Fruit fly (Drosophila melanogaster): Measurements from ENCODE around the gene CG14657.

CG14657 gene

dm6 chr3R:4852373-4852860 lies 31.2 kb upstream of the CG14657 start, which contains the start of gene opa:
Gene opa, plus strand, starts transcription at chr3R:4852813.
- TF ChIP-seq psq (optimal IDR thresholded peaks at IDR 0.05) (no peak), Myc (optimal IDR thresholded peaks at IDR 0.05) (no peak), Sin3A (optimal IDR thresholded peaks at IDR 0.05) (no peak), ttk (optimal IDR thresholded peaks at IDR 0.05) (no peak), insv (optimal IDR thresholded peaks at IDR 0.05) (no peak), h (optimal IDR thresholded peaks at IDR 0.05) (no peak)

dm6 chr3R:4849035-4849656 lies 27.9 kb upstream of the CG14657 start:
- TF ChIP-seq Sin3A (optimal IDR thresholded peaks at IDR 0.05) (no peak), psq (optimal IDR thresholded peaks at IDR 0.05) (no peak), Myc (optimal IDR thresholded peaks at IDR 0.05) (no peak), ttk (optimal IDR thresholded peaks at IDR 0.05) (no peak), h (optimal IDR thresholded peaks at IDR 0.05) (no peak), insv (optimal IDR thresholded peaks at IDR 0.05) (no peak)

dm6 chr3R:4847388-4847787 lies 26.2 kb upstream of the CG14657 start:
- TF ChIP-seq ttk (optimal IDR thresholded peaks at IDR 0.05) = no peak
- TF ChIP-seq h (optimal IDR thresholded peaks at IDR 0.05) = no peak
- TF ChIP-seq insv (optimal IDR thresholded peaks at IDR 0.05) = no peak
- TF ChIP-seq Sin3A (optimal IDR thresholded peaks at IDR 0.05) = no peak
- no peak for TF ChIP-seq psq (optimal IDR thresholded peaks at IDR 0.05)
- TF ChIP-seq Myc (optimal IDR thresholded peaks at IDR 0.05) = no peak

dm6 chr3R:4846787-4847186 lies 25.6 kb upstream of the CG14657 start:
- TF ChIP-seq insv (optimal IDR thresholded peaks at IDR 0.05) (no peak), Sin3A (optimal IDR thresholded peaks at IDR 0.05) (no peak), psq (optimal IDR thresholded peaks at IDR 0.05) (no peak), h (optimal IDR thresholded peaks at IDR 0.05) (no peak), Myc (optimal IDR thresholded peaks at IDR 0.05) (no peak), ttk (optimal IDR thresholded peaks at IDR 0.05) (no peak)

- no peak for TF ChIP-seq ttk (optimal IDR thresholded peaks at IDR 0.05)
Observed at dm6 chr3R:4846194-4846593, 25.0 kb upstream of the CG14657 start.

dm6 chr3R:4845353-4845752 lies 24.1 kb upstream of the CG14657 start:
- TF ChIP-seq insv (optimal IDR thresholded peaks at IDR 0.05) = no peak
- no peak for TF ChIP-seq Sin3A (optimal IDR thresholded peaks at IDR 0.05)
- TF ChIP-seq psq (optimal IDR thresholded peaks at IDR 0.05) = no peak
- no peak for TF ChIP-seq h (optimal IDR thresholded peaks at IDR 0.05)
- no peak for TF ChIP-seq Myc (optimal IDR thresholded peaks at IDR 0.05)
- no peak for TF ChIP-seq ttk (optimal IDR thresholded peaks at IDR 0.05)

- no peak for TF ChIP-seq ttk (optimal IDR thresholded peaks at IDR 0.05)
- no peak for TF ChIP-seq Myc (optimal IDR thresholded peaks at IDR 0.05)
- TF ChIP-seq insv (optimal IDR thresholded peaks at IDR 0.05) = no peak
- TF ChIP-seq h (optimal IDR thresholded peaks at IDR 0.05) = no peak
- TF ChIP-seq psq (optimal IDR thresholded peaks at IDR 0.05) = no peak
- TF ChIP-seq Sin3A (optimal IDR thresholded peaks at IDR 0.05) = no peak
Observed at dm6 chr3R:4842958-4843357, 21.7 kb upstream of the CG14657 start.

- no peak for TF ChIP-seq Myc (optimal IDR thresholded peaks at IDR 0.05)
- TF ChIP-seq psq (optimal IDR thresholded peaks at IDR 0.05) = no peak
- no peak for TF ChIP-seq ttk (optimal IDR thresholded peaks at IDR 0.05)
- TF ChIP-seq h (optimal IDR thresholded peaks at IDR 0.05) = no peak
- no peak for TF ChIP-seq Sin3A (optimal IDR thresholded peaks at IDR 0.05)
- no peak for TF ChIP-seq insv (optimal IDR thresholded peaks at IDR 0.05)
Observed at dm6 chr3R:4840757-4841156, 19.5 kb upstream of the CG14657 start.

- TF ChIP-seq insv (optimal IDR thresholded peaks at IDR 0.05) (no peak), Myc (optimal IDR thresholded peaks at IDR 0.05) (no peak), Sin3A (optimal IDR thresholded peaks at IDR 0.05) (no peak)
Observed at dm6 chr3R:4835315-4835714, 14.1 kb upstream of the CG14657 start.

- TF ChIP-seq ttk (optimal IDR thresholded peaks at IDR 0.05) = no peak
Observed at dm6 chr3R:4833636-4834035, 12.4 kb upstream of the CG14657 start.

- TF ChIP-seq insv (optimal IDR thresholded peaks at IDR 0.05) = no peak
- no peak for TF ChIP-seq ttk (optimal IDR thresholded peaks at IDR 0.05)
Observed at dm6 chr3R:4831197-4831596, 10.0 kb upstream of the CG14657 start, which contains the start of gene CG14659. Gene CG14659, minus strand, starts transcription at chr3R:4831297.

- TF ChIP-seq Sin3A (optimal IDR thresholded peaks at IDR 0.05) (no peak), insv (optimal IDR thresholded peaks at IDR 0.05) (no peak), psq (optimal IDR thresholded peaks at IDR 0.05) (no peak), Myc (optimal IDR thresholded peaks at IDR 0.05) (no peak), ttk (optimal IDR thresholded peaks at IDR 0.05) (no peak), h (optimal IDR thresholded peaks at IDR 0.05) (no peak)
Observed at dm6 chr3R:4830413-4830812, 9.2 kb upstream of the CG14657 start, which contains the start of gene CG14658. Gene CG14658, minus strand, starts transcription at chr3R:4830513.

dm6 chr3R:4825188-4825587 lies 4.0 kb upstream of the CG14657 start:
- TF ChIP-seq Myc (optimal IDR thresholded peaks at IDR 0.05) = no peak
- TF ChIP-seq h (optimal IDR thresholded peaks at IDR 0.05) = no peak
- TF ChIP-seq psq (optimal IDR thresholded peaks at IDR 0.05) = no peak
- TF ChIP-seq insv (optimal IDR thresholded peaks at IDR 0.05) = no peak
- no peak for TF ChIP-seq ttk (optimal IDR thresholded peaks at IDR 0.05)

dm6 chr3R:4816018-4816417 lies 5.2 kb downstream of the CG14657 start, which contains the start of gene BBS5:
Gene BBS5, plus strand, starts transcription at chr3R:4816318.
- no peak for TF ChIP-seq h (optimal IDR thresholded peaks at IDR 0.05)
- no peak for TF ChIP-seq Myc (optimal IDR thresholded peaks at IDR 0.05)
- no peak for TF ChIP-seq Sin3A (optimal IDR thresholded peaks at IDR 0.05)
